Worm (Caenorhabditis elegans): ENCODE results near the gene swt-7.

DNA sequence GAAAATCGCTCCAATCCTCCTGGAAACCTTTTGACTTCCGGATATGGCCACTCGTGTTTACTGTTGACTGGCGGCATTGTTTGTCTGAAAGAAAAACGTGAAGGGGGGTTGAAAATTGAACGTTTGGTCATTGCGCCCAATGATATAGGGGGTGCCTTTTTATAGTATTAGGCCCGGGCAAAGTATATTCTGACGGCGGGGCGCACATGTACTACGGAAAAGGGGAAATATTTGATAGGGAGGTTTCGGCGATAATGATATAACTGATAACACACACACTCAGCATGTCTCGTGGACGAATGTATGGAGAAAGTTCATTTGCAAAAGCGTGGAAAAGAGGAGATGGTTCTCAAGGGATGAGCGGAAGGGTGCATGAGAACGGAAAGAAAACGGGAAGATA, 3.0 kb downstream of the swt-7 start, which contains the start of gene cpt-4:
- TF ChIP-seq nhr-23 (tag; optimal IDR thresholded peaks at IDR 0.05), result no peak
- no peak for TF ChIP-seq nhr-12 (tag; optimal IDR thresholded peaks at IDR 0.05)
- no peak for TF ChIP-seq nhr-237 (tag; optimal IDR thresholded peaks at IDR 0.05)
